Worm (Caenorhabditis elegans) whole organism, late embryonic: Measurements from ENCODE around the gene apm-3.
A peak's percentile ranks its signal among the peaks of the same experiment; 100 is the strongest.

Experiments
- C08G9.2 ChIP-seq: sonication (generic microtip); optimal IDR thresholded peaks from 2 replicates; lab custom pipeline; 2016; ENCODE audit warnings: mild to moderate bottlenecking, missing genetic modification characterization, moderate library complexity, missing compliant biosample characterization
- C38D4.7 ChIP-seq: fragments of 200-800 bp; sonication (Bioruptor generic); optimal IDR thresholded peaks from 2 replicates; lab custom pipeline; 2018; ENCODE audit warnings: mild to moderate bottlenecking, missing genetic modification characterization, moderate library complexity, missing compliant biosample characterization
- K02D7.2 ChIP-seq: sonication (generic microtip); optimal IDR thresholded peaks from 2 replicates; lab custom pipeline; 2017; ENCODE audit warnings: mild to moderate bottlenecking, missing genetic modification characterization, missing compliant biosample characterization
- Y22D7AL.16 ChIP-seq: sonication (generic microtip); optimal IDR thresholded peaks from 2 replicates; lab custom pipeline; 2016; ENCODE audit warnings: missing genetic modification characterization, missing compliant biosample characterization
- ceh-14 ChIP-seq: sonication (generic microtip); optimal IDR thresholded peaks from 2 replicates; lab custom pipeline; 2016; ENCODE audit warnings: missing genotype, missing genetic modification characterization, missing compliant biosample characterization
- ceh-19 ChIP-seq: fragments of 200-800 bp; sonication (Bioruptor generic); optimal IDR thresholded peaks from 2 replicates; lab custom pipeline; 2018; ENCODE audit warnings: mild to moderate bottlenecking, missing genetic modification characterization, missing compliant biosample characterization
- ceh-22 ChIP-seq: sonication (generic microtip); optimal IDR thresholded peaks from 2 replicates; lab custom pipeline; 2017; ENCODE audit warnings: missing biosample characterization, missing genetic modification characterization
- ceh-30 ChIP-seq: fragments of 150-350 bp; optimal IDR thresholded peaks from 2 replicates; lab custom pipeline; 2014; ENCODE audit warnings: missing biosample characterization, missing genetic modification characterization
- ceh-31 ChIP-seq: sonication (generic microtip); optimal IDR thresholded peaks from 2 replicates; lab custom pipeline; 2016; ENCODE audit warnings: missing genetic modification characterization, missing compliant biosample characterization
- ceh-34 ChIP-seq: sonication (generic microtip); optimal IDR thresholded peaks from 2 replicates; lab custom pipeline; 2016; ENCODE audit warnings: mild to moderate bottlenecking, missing genetic modification characterization, missing compliant biosample characterization
- ceh-45 ChIP-seq: fragments of 200-800 bp; sonication (Bioruptor generic); IDR thresholded peaks from 2 replicates; pipeline ENCODE4 v1.3.6; 2022; ENCODE audit warnings: missing genetic modification reagents, missing genetic modification characterization, missing compliant biosample characterization
- ceh-48 ChIP-seq: sonication (generic microtip); optimal IDR thresholded peaks from 2 replicates; lab custom pipeline; 2016; ENCODE audit warnings: missing genetic modification characterization, inconsistent platforms, missing compliant biosample characterization
- che-1 ChIP-seq: sonication (generic microtip); optimal IDR thresholded peaks from 2 replicates; lab custom pipeline; 2016; ENCODE audit warnings: mild to moderate bottlenecking, missing genetic modification characterization, missing compliant biosample characterization
- dve-1 ChIP-seq: sonication (generic microtip); optimal IDR thresholded peaks from 2 replicates; lab custom pipeline; 2017; ENCODE audit warnings: antibody characterized with exemption, mild to moderate bottlenecking, missing genetic modification characterization, missing compliant biosample characterization
- elt-2 ChIP-seq: sonication (generic microtip); optimal IDR thresholded peaks from 2 replicates; lab custom pipeline; 2016; ENCODE audit warnings: missing genetic modification reagents, missing genetic modification characterization, missing compliant biosample characterization
- elt-4 ChIP-seq: sonication (generic microtip); optimal IDR thresholded peaks from 2 replicates; lab custom pipeline; 2016; ENCODE audit warnings: missing genetic modification characterization, missing compliant biosample characterization
- ets-4 ChIP-seq: sonication (generic microtip); optimal IDR thresholded peaks from 2 replicates; lab custom pipeline; 2016; ENCODE audit warnings: missing genetic modification characterization, missing compliant biosample characterization
- fax-1 ChIP-seq: sonication (generic microtip); optimal IDR thresholded peaks from 2 replicates; lab custom pipeline; 2016; ENCODE audit warnings: missing genotype, missing genetic modification characterization, missing compliant biosample characterization
- fkh-10 ChIP-seq: fragments of 150-350 bp; optimal IDR thresholded peaks from 2 replicates; lab custom pipeline; 2014; ENCODE audit warnings: missing biosample characterization, missing genetic modification reagents, missing genetic modification characterization
- fkh-6 ChIP-seq: sonication (generic microtip); optimal IDR thresholded peaks from 2 replicates; lab custom pipeline; 2016; ENCODE audit warnings: missing genetic modification characterization, missing compliant biosample characterization
- hlh-30 ChIP-seq: sonication (generic microtip); optimal IDR thresholded peaks from 2 replicates; lab custom pipeline; 2017; ENCODE audit warnings: antibody characterized with exemption, missing genetic modification characterization, missing compliant biosample characterization; ENCODE audit not compliant: insufficient read depth
- hlh-8 ChIP-seq: sonication (generic microtip); optimal IDR thresholded peaks from 2 replicates; lab custom pipeline; 2016; ENCODE audit warnings: missing genotype, missing genetic modification characterization, missing compliant biosample characterization
- lim-6 ChIP-seq: sonication (generic microtip); optimal IDR thresholded peaks from 2 replicates; lab custom pipeline; 2016; ENCODE audit warnings: missing genetic modification characterization, missing compliant biosample characterization
- madf-2 ChIP-seq: sonication (generic microtip); optimal IDR thresholded peaks from 2 replicates; lab custom pipeline; 2017; ENCODE audit warnings: missing genetic modification characterization, missing compliant biosample characterization
- nfya-1 ChIP-seq: sonication (generic microtip); optimal IDR thresholded peaks from 2 replicates; lab custom pipeline; 2017; ENCODE audit warnings: missing genetic modification characterization, mild to moderate bottlenecking, missing compliant biosample characterization, antibody characterized with exemption, moderate library complexity
- nhr-11 ChIP-seq: fragments of 150-350 bp; optimal IDR thresholded peaks from 2 replicates; lab custom pipeline; 2014; ENCODE audit warnings: missing biosample characterization, missing genetic modification characterization
- nhr-232 ChIP-seq: sonication (generic microtip); optimal IDR thresholded peaks from 2 replicates; lab custom pipeline; 2016; ENCODE audit warnings: missing genetic modification characterization, missing compliant biosample characterization
- odd-2 ChIP-seq: sonication (generic microtip); optimal IDR thresholded peaks from 2 replicates; lab custom pipeline; 2017; ENCODE audit warnings: antibody characterized with exemption, mild to moderate bottlenecking, missing genetic modification characterization, missing compliant biosample characterization
- pag-3 ChIP-seq: sonication (generic microtip); optimal IDR thresholded peaks from 2 replicates; lab custom pipeline; 2016; ENCODE audit warnings: missing compliant biosample characterization, missing genetic modification characterization, borderline replicate concordance
- pat-9 ChIP-seq: fragments of 200-800 bp; sonication (Bioruptor generic); optimal IDR thresholded peaks from 2 replicates; lab custom pipeline; 2018; ENCODE audit warnings: mild to moderate bottlenecking, missing genetic modification characterization, moderate library complexity, missing compliant biosample characterization
- pha-2 ChIP-seq: sonication (generic microtip); optimal IDR thresholded peaks from 2 replicates; lab custom pipeline; 2017; ENCODE audit warnings: mild to moderate bottlenecking, missing genetic modification characterization, missing compliant biosample characterization
- pqm-1 ChIP-seq: sonication (generic microtip); optimal IDR thresholded peaks from 2 replicates; lab custom pipeline; 2016; ENCODE audit warnings: missing genetic modification characterization, missing compliant biosample characterization
- pros-1 ChIP-seq: fragments of 150-350 bp; optimal IDR thresholded peaks from 2 replicates; lab custom pipeline; 2014; ENCODE audit warnings: missing biosample characterization, missing genetic modification reagents, missing genetic modification characterization
- rnt-1 ChIP-seq: sonication (generic microtip); optimal IDR thresholded peaks from 2 replicates; lab custom pipeline; 2016; ENCODE audit warnings: missing genetic modification characterization, missing compliant biosample characterization
- sox-2 ChIP-seq: fragments of 200-800 bp; sonication (Bioruptor generic); IDR thresholded peaks from 2 replicates; pipeline ENCODE4 v1.3.6; 2022; ENCODE audit warnings: missing genetic modification reagents, missing genetic modification characterization, missing compliant biosample characterization
- sox-4 ChIP-seq: sonication (generic microtip); optimal IDR thresholded peaks from 2 replicates; lab custom pipeline; 2017; ENCODE audit warnings: mild to moderate bottlenecking, missing genetic modification characterization, inconsistent platforms, missing compliant biosample characterization
- syd-9 ChIP-seq: sonication (generic microtip); optimal IDR thresholded peaks from 2 replicates; lab custom pipeline; 2016; ENCODE audit warnings: mild to moderate bottlenecking, missing genetic modification characterization, moderate library complexity, missing compliant biosample characterization
- tbx-2 ChIP-seq: sonication (generic microtip); optimal IDR thresholded peaks from 2 replicates; lab custom pipeline; 2016; ENCODE audit warnings: missing genetic modification characterization, missing compliant biosample characterization
- tbx-7 ChIP-seq: sonication (generic microtip); optimal IDR thresholded peaks from 2 replicates; lab custom pipeline; 2016; ENCODE audit warnings: missing genotype, missing genetic modification characterization, missing compliant biosample characterization
- unc-3 ChIP-seq, 2 experiments: fragments of 200-800 bp in 1 of 2; sonication (Bioruptor generic) in 1 of 2; sonication (generic microtip) in 1 of 2; conservative IDR thresholded peaks in 1 of 2; optimal IDR thresholded peaks in 1 of 2; 2 replicates each; pipeline versions ENCODE4 v1.3.6 to Lab custom; 2016 to 2022; ENCODE audit warnings: missing compliant biosample characterization in 2 of 2, missing genetic modification characterization in 2 of 2, missing genetic modification reagents in 1 of 2
- unc-42 ChIP-seq: sonication (generic microtip); optimal IDR thresholded peaks from 2 replicates; lab custom pipeline; 2016; ENCODE audit warnings: missing genotype, missing genetic modification characterization, missing compliant biosample characterization
- unc-86 ChIP-seq: sonication (generic microtip); optimal IDR thresholded peaks from 2 replicates; lab custom pipeline; 2016; ENCODE audit warnings: missing genetic modification characterization, missing compliant biosample characterization
- ztf-16 ChIP-seq: sonication (generic microtip); optimal IDR thresholded peaks from 2 replicates; lab custom pipeline; 2017; ENCODE audit warnings: missing genetic modification characterization, missing compliant biosample characterization

apm-3 gene

ce11 chrX:949466-949865, 5.3 kb upstream of the apm-3 start (continued):
- TF ChIP-seq ceh-14 (tag; lab: Kevin White, UChicago) (peak; percentile 79), syd-9 (tag; lab: Kevin White, UChicago) (peak; percentile 80), elt-2 (tag; lab: Kevin White, UChicago) (peak; percentile 35), ets-4 (peak; percentile 42), sox-2 (peak; percentile 56), dve-1 (tag; lab: Kevin White, UChicago) (peak; percentile 94), K02D7.2 (no peak), C38D4.7 (GFP tag; lab: Kevin White, UChicago) (no peak), unc-3 (GFP tag; conservative IDR thresholded peaks at IDR 0.05; lab: Robert Waterston, UW) (no peak), unc-3 (tag; optimal IDR thresholded peaks at IDR 0.05; lab: Kevin White, UChicago) (peak; percentile 72), fkh-6 (tag; lab: Kevin White, UChicago) (peak; percentile 27), hlh-30 (tag; lab: Kevin White, UChicago) (peak; percentile 79), rnt-1 (peak; percentile 96), pha-2 (tag; lab: Kevin White, UChicago) (peak; percentile 29), pat-9 (tag; lab: Kevin White, UChicago) (peak; percentile 74), unc-86 (tag; lab: Kevin White, UChicago) (peak; percentile 51), nfya-1 (tag; lab: Kevin White, UChicago) (peak; percentile 96), elt-4 (tag; lab: Kevin White, UChicago) (no peak), madf-2 (tag; lab: Kevin White, UChicago) (peak; percentile 49), hlh-8 (tag; lab: Kevin White, UChicago) (peak; percentile 17), lim-6 (tag; lab: Kevin White, UChicago) (peak; percentile 53), C08G9.2 (tag; lab: Kevin White, UChicago) (peak; percentile 66), pag-3 (tag; lab: Kevin White, UChicago) (peak; percentile 81), tbx-2 (tag; lab: Kevin White, UChicago) (peak; percentile 95), ceh-19 (GFP tag; lab: Kevin White, UChicago) (peak; percentile 79), Y22D7AL.16 (peak; percentile 7), ceh-22 (tag; lab: Kevin White, UChicago) (peak; percentile 28), pros-1 (tag; lab: Kevin White, UChicago) (peak; percentile 98), fax-1 (tag; lab: Kevin White, UChicago) (peak; percentile 56), odd-2 (tag; lab: Kevin White, UChicago) (no peak), nhr-11 (tag; lab: Kevin White, UChicago) (no peak), nhr-232 (tag; lab: Kevin White, UChicago) (peak; percentile 34), che-1 (tag; lab: Kevin White, UChicago) (no peak), ceh-34 (tag; lab: Kevin White, UChicago) (peak; percentile 95), ceh-45 (no peak), sox-4 (peak; percentile 43)

- TF ChIP-seq tbx-7 (tag; lab: Kevin White, UChicago) (no peak), ztf-16 (tag; lab: Kevin White, UChicago) (no peak), ceh-14 (tag; lab: Kevin White, UChicago) (no peak), pqm-1 (tag; lab: Kevin White, UChicago) (no peak)
- TF ChIP-seq, all 69 proteins: peak for 0
Observed at ce11 chrX:950482-950881, 4.3 kb upstream of the apm-3 start, which contains the start of gene arr-1. Gene arr-1 (plus strand): TSS chrX:950782.

- no peak for TF ChIP-seq nhr-232 (tag; lab: Kevin White, UChicago)
- TF ChIP-seq ceh-48, result peak; percentile 41
- TF ChIP-seq tbx-2 (tag; lab: Kevin White, UChicago), result peak; percentile 10
- TF ChIP-seq unc-42 (tag; lab: Kevin White, UChicago), result peak; percentile 75
- peak; percentile 43 for TF ChIP-seq ceh-34 (tag; lab: Kevin White, UChicago)
- no peak for TF ChIP-seq ceh-30 (tag; lab: Kevin White, UChicago)
- peak; percentile 12 for TF ChIP-seq fkh-10 (GFP tag; lab: Kevin White, UChicago)
- TF ChIP-seq ceh-31 (tag; lab: Kevin White, UChicago), result peak; percentile 70
- TF ChIP-seq nfya-1 (tag; lab: Kevin White, UChicago), result peak; percentile 42
Observed at ce11 chrX:952557-953083, 2.2 kb upstream of the apm-3 start.
